Fruit fly (Drosophila melanogaster): ENCODE measurements around the gene CG45764.
"Not testable (repeated sequence)": the region's sequence is repeated elsewhere in the genome, so short reads cannot be mapped to it uniquely, and the experiment has no call there.

- TF ChIP-seq Snoo (tag; optimal IDR thresholded peaks at IDR 0.05); CG8159 (tag; optimal IDR thresholded peaks at IDR 0.05); Pif1B (GFP tag; optimal IDR thresholded peaks at IDR 0.05); Ets98B (GFP tag; IDR thresholded peaks at IDR 0.05); EcR (GFP tag; optimal IDR thresholded peaks at IDR 0.05); CG8301 (tag; optimal IDR thresholded peaks at IDR 0.05); CG4496 (GFP tag; IDR thresholded peaks at IDR 0.05); Pif1A (GFP tag; optimal IDR thresholded peaks at IDR 0.05); CG14655 (GFP tag; optimal IDR thresholded peaks at IDR 0.05); fd96Ca (GFP tag; IDR thresholded peaks at IDR 0.05); CG13204 (GFP tag; optimal IDR thresholded peaks at IDR 0.05); CG10348 (GFP tag; IDR thresholded peaks at IDR 0.05); CG17806 (tag; optimal IDR thresholded peaks at IDR 0.05); CG34367 (tag; optimal IDR thresholded peaks at IDR 0.05): not testable (repeated sequence)
Observed at dm6 chrY:3288909-3289308, at the start of gene CG45764.
